Fruit fly (Drosophila melanogaster) whole organism, embryonic: ENCODE results near the gene CG8097.

Experiments
- B-H1 ChIP-seq: fragments of 200-800 bp; sonication (Bioruptor generic); IDR thresholded peaks from 3 replicates; pipeline ENCODE4 v1.3.6; 2022; ENCODE audit warnings: missing biosample characterization, missing genetic modification characterization
- CG10274 ChIP-seq: fragments of 200-800 bp; sonication (Bioruptor generic); optimal IDR thresholded peaks from 3 replicates; lab custom pipeline; 2017; ENCODE audit warnings: missing biosample characterization, mild to moderate bottlenecking, missing genetic modification characterization
- CG11085 ChIP-seq: fragments of 200-800 bp; sonication (Bioruptor generic); IDR thresholded peaks from 2 replicates; pipeline ENCODE4 v1.3.6; 2022; ENCODE audit warnings: missing biosample characterization, missing genetic modification characterization
- CG16813 ChIP-seq: fragments of 200-800 bp; sonication (Bioruptor generic); IDR thresholded peaks from 3 replicates; pipeline ENCODE4 v1.3.6; 2022; ENCODE audit warnings: missing biosample characterization, missing genetic modification characterization; ENCODE audit not compliant: partially characterized antibody
- CG16815 ChIP-seq: fragments of 200-800 bp; sonication (Bioruptor generic); optimal IDR thresholded peaks from 3 replicates; lab custom pipeline; 2017; ENCODE audit warnings: missing biosample characterization, mild to moderate bottlenecking, missing genetic modification characterization
- CG16863 ChIP-seq: fragments of 200-800 bp; sonication (Bioruptor generic); optimal IDR thresholded peaks from 3 replicates; lab custom pipeline; 2016; ENCODE audit warnings: missing biosample characterization, missing genetic modification characterization
- CG2199 ChIP-seq: fragments of 200-800 bp; sonication (Bioruptor generic); IDR thresholded peaks from 3 replicates; pipeline ENCODE4 v1.3.6; 2022; ENCODE audit warnings: missing biosample characterization, missing genetic modification characterization
- CG30020 ChIP-seq: fragments of 200-800 bp; optimal IDR thresholded peaks from 2 replicates; lab custom pipeline; 2019; ENCODE audit warnings: missing biosample characterization, mild to moderate bottlenecking, missing genetic modification characterization, moderate library complexity
- CG32772 ChIP-seq: fragments of 200-800 bp; sonication (Bioruptor generic); IDR thresholded peaks from 2 replicates; pipeline ENCODE4 v1.3.6; 2022; ENCODE audit warnings: missing biosample characterization, missing genetic modification characterization
- CG3407 ChIP-seq: fragments of 200-800 bp; sonication (Bioruptor generic); optimal IDR thresholded peaks from 2 replicates; lab custom pipeline; 2018; ENCODE audit warnings: missing biosample characterization, mild to moderate bottlenecking, missing genetic modification characterization
- CG3726 ChIP-seq: fragments of 200-800 bp; sonication (Bioruptor generic); IDR thresholded peaks from 3 replicates; pipeline ENCODE4, ENCODE4 v1.3.6; 2022; ENCODE audit warnings: missing biosample characterization, missing genetic modification characterization
- CG3995 ChIP-seq: fragments of 200-800 bp; sonication (Bioruptor generic); optimal IDR thresholded peaks from 3 replicates; lab custom pipeline; 2016; ENCODE audit warnings: missing biosample characterization, missing genetic modification characterization
- CG4424 ChIP-seq: fragments of 200-800 bp; sonication (Bioruptor generic); optimal IDR thresholded peaks from 3 replicates; lab custom pipeline; 2016; ENCODE audit warnings: missing biosample characterization, missing genetic modification characterization
- CG5180 ChIP-seq: fragments of 200-800 bp; sonication (Bioruptor generic); optimal IDR thresholded peaks from 3 replicates; lab custom pipeline; 2017; ENCODE audit warnings: missing biosample characterization, missing genetic modification characterization, mild to moderate bottlenecking, moderate library complexity, missing genetic modification reagents
- CG5245 ChIP-seq: fragments of 200-800 bp; sonication (Bioruptor generic); optimal IDR thresholded peaks from 3 replicates; lab custom pipeline; 2016; ENCODE audit warnings: missing biosample characterization, missing genetic modification characterization
- CG5953 ChIP-seq: fragments of 200-800 bp; sonication (Bioruptor generic); IDR thresholded peaks from 2 replicates; pipeline ENCODE4 v1.3.6; 2022; ENCODE audit warnings: missing biosample characterization, missing genetic modification characterization
- CG6272 ChIP-seq: fragments of 200-800 bp; sonication (Bioruptor generic); IDR thresholded peaks from 2 replicates; pipeline ENCODE4 v1.3.6; 2022; ENCODE audit warnings: missing biosample characterization, missing genetic modification characterization
- CG6791 ChIP-seq: fragments of 200-800 bp; sonication (Bioruptor generic); IDR thresholded peaks from 3 replicates; pipeline ENCODE4 v1.3.6; 2022; ENCODE audit warnings: missing biosample characterization, missing genetic modification characterization; ENCODE audit not compliant: partially characterized antibody
- CG8290 ChIP-seq, 3 experiments: fragments of 200-800 bp; sonication (Bioruptor generic); optimal IDR thresholded peaks; 2 replicates each; lab custom pipeline; 2016 to 2019; ENCODE audit warnings: missing biosample characterization in 3 of 3, missing genetic modification characterization in 3 of 3, mild to moderate bottlenecking in 2 of 3, moderate library complexity in 1 of 3
- CrebB ChIP-seq: fragments of 200-800 bp; sonication (Bioruptor generic); optimal IDR thresholded peaks from 3 replicates; lab custom pipeline; 2018; ENCODE audit warnings: missing biosample characterization, mild to moderate bottlenecking, missing genetic modification characterization
- E2f1 ChIP-seq: fragments of 200-800 bp; sonication (Bioruptor generic); IDR thresholded peaks from 2 replicates; pipeline ENCODE4 v1.3.6; 2022; ENCODE audit warnings: missing biosample characterization, missing genetic modification characterization
- Ets65A ChIP-seq: fragments of 200-800 bp; sonication (Bioruptor generic); peaks from one replicate; lab custom pipeline; 2016; ENCODE audit warnings: missing biosample characterization, missing genetic modification characterization
- H15 ChIP-seq: fragments of 200-800 bp; sonication (Bioruptor generic); IDR thresholded peaks from 3 replicates; pipeline ENCODE4 v1.3.6; 2022; ENCODE audit warnings: missing biosample characterization, missing genetic modification characterization
- Hr51 ChIP-seq, 2 experiments: fragments of 200-800 bp; sonication (Bioruptor generic); optimal IDR thresholded peaks; 2 replicates in 1 of 2; 3 replicates in 1 of 2; lab custom pipeline; 2016 to 2018; ENCODE audit warnings: missing biosample characterization in 2 of 2, missing genetic modification characterization in 2 of 2, mild to moderate bottlenecking in 1 of 2, moderate library complexity in 1 of 2
- Kr ChIP-seq: fragments of 200-800 bp; sonication (Bioruptor generic); optimal IDR thresholded peaks from 2 replicates; lab custom pipeline; 2017; ENCODE audit warnings: missing biosample characterization, mild to moderate bottlenecking, missing genetic modification characterization
- Ptx1 ChIP-seq: fragments of 200-800 bp; sonication (Bioruptor generic); IDR thresholded peaks from 2 replicates; pipeline ENCODE4 v1.3.6; 2022; ENCODE audit warnings: missing biosample characterization, missing genetic modification characterization
- Tbp ChIP-seq: fragments of >200 bp; optimal IDR thresholded peaks from 2 replicates; lab custom pipeline; 2018; ENCODE audit warnings: missing biosample characterization, missing genetic modification characterization
- ato ChIP-seq: fragments of 200-800 bp; sonication (Bioruptor generic); IDR thresholded peaks from 2 replicates; pipeline ENCODE4 v1.3.6; 2022; ENCODE audit warnings: missing biosample characterization, missing genetic modification characterization; ENCODE audit not compliant: partially characterized antibody
- bab2 ChIP-seq: fragments of 200-800 bp; sonication (Bioruptor generic); optimal IDR thresholded peaks from 2 replicates; lab custom pipeline; 2016; ENCODE audit warnings: missing biosample characterization, missing genetic modification characterization
- chm ChIP-seq: fragments of 200-800 bp; sonication (Bioruptor generic); IDR thresholded peaks from 2 replicates; pipeline ENCODE4 v1.3.6; 2022; ENCODE audit warnings: missing biosample characterization, missing genetic modification characterization
- ci ChIP-seq: fragments of 200-800 bp; sonication (Bioruptor generic); IDR thresholded peaks from 3 replicates; pipeline ENCODE4 v1.3.6; 2022; ENCODE audit warnings: missing biosample characterization, missing genetic modification characterization
- danr ChIP-seq: fragments of 200-800 bp; sonication (Bioruptor generic); IDR thresholded peaks from 2 replicates; pipeline ENCODE4 v1.3.6; 2022; ENCODE audit warnings: missing biosample characterization, missing genetic modification characterization
- exex ChIP-seq: fragments of 200-800 bp; sonication (Bioruptor generic); optimal IDR thresholded peaks from 4 replicates; lab custom pipeline; 2018; ENCODE audit warnings: missing biosample characterization, mild to moderate bottlenecking, missing genetic modification characterization, moderate library complexity
- fu2 ChIP-seq: fragments of 200-800 bp; sonication (Bioruptor generic); optimal IDR thresholded peaks from 2 replicates; lab custom pipeline; 2016; ENCODE audit warnings: missing biosample characterization, missing genetic modification characterization
- gro ChIP-seq: fragments of 200-800 bp; sonication (Bioruptor generic); optimal IDR thresholded peaks from 2 replicates; lab custom pipeline; 2016; ENCODE audit warnings: missing biosample characterization, missing genetic modification characterization
- gsb ChIP-seq: fragments of 200-800 bp; sonication (Bioruptor generic); IDR thresholded peaks from 2 replicates; pipeline ENCODE4 v1.3.6; 2022; ENCODE audit warnings: missing biosample characterization, missing genetic modification characterization
- kay ChIP-seq: fragments of 200-800 bp; sonication (Bioruptor generic); optimal IDR thresholded peaks from 2 replicates; lab custom pipeline; 2016; ENCODE audit warnings: missing biosample characterization, missing genetic modification characterization
- nmo ChIP-seq: fragments of 200-800 bp; sonication (Bioruptor generic); optimal IDR thresholded peaks from 2 replicates; lab custom pipeline; 2018; ENCODE audit warnings: missing biosample characterization, mild to moderate bottlenecking, missing genetic modification characterization, moderate library complexity
- odd ChIP-seq: fragments of 200-800 bp; sonication (Bioruptor generic); optimal IDR thresholded peaks from 2 replicates; lab custom pipeline; 2017; ENCODE audit warnings: missing biosample characterization, mild to moderate bottlenecking, missing genetic modification characterization
- pita ChIP-seq: fragments of 200-800 bp; sonication (Bioruptor generic); optimal IDR thresholded peaks from 2 replicates; lab custom pipeline; 2017; ENCODE audit warnings: missing biosample characterization, mild to moderate bottlenecking, missing genetic modification characterization
- rib ChIP-seq: fragments of 200-800 bp; sonication (Bioruptor generic); IDR thresholded peaks from 2 replicates; pipeline ENCODE4 v1.3.6; 2022; ENCODE audit warnings: missing biosample characterization, missing genetic modification characterization
- ssp ChIP-seq: fragments of 200-800 bp; sonication (Bioruptor generic); IDR thresholded peaks from 2 replicates; pipeline ENCODE4 v1.3.6; 2022; ENCODE audit warnings: missing biosample characterization, missing genetic modification characterization
- stc ChIP-seq: fragments of 200-800 bp; sonication (Bioruptor generic); IDR thresholded peaks from 2 replicates; pipeline ENCODE4 v1.3.6; 2022; ENCODE audit warnings: missing biosample characterization, missing genetic modification characterization
- tin ChIP-seq: fragments of 200-800 bp; sonication (Bioruptor generic); optimal IDR thresholded peaks from 3 replicates; lab custom pipeline; 2016; ENCODE audit warnings: missing biosample characterization, missing genetic modification characterization
- tio ChIP-seq: fragments of 200-800 bp; sonication (Bioruptor generic); optimal IDR thresholded peaks from 2 replicates; lab custom pipeline; 2017; ENCODE audit warnings: missing biosample characterization, missing genetic modification characterization, inconsistent platforms
- ttk ChIP-seq: fragments of 200-800 bp; sonication (Bioruptor generic); IDR thresholded peaks from 2 replicates; pipeline ENCODE4 v2.1.2; 2022; ENCODE audit warnings: missing biosample characterization, missing genetic modification characterization
- unpg ChIP-seq: fragments of 200-800 bp; sonication (Bioruptor generic); optimal IDR thresholded peaks from 3 replicates; lab custom pipeline; 2018; ENCODE audit warnings: missing biosample characterization, mild to moderate bottlenecking, missing genetic modification characterization, moderate library complexity
- usp ChIP-seq: fragments of >200 bp; optimal IDR thresholded peaks from 2 replicates; lab custom pipeline; 2017; ENCODE audit warnings: missing biosample characterization, missing genetic modification characterization
- yki ChIP-seq: fragments of >200 bp; optimal IDR thresholded peaks from 3 replicates; lab custom pipeline; 2018
- zen2 ChIP-seq: fragments of 200-800 bp; sonication (Bioruptor generic); IDR thresholded peaks from 3 replicates; pipeline ENCODE4 v1.3.6; 2022; ENCODE audit warnings: missing biosample characterization, missing genetic modification characterization; ENCODE audit not compliant: partially characterized antibody
- zfh1 ChIP-seq: fragments of 200-800 bp; sonication (Bioruptor generic); IDR thresholded peaks from 3 replicates; pipeline ENCODE4 v1.3.6; 2022; ENCODE audit warnings: missing biosample characterization, missing genetic modification characterization

CG8097 gene

dm6 chrX:15622970-15623402 is 40.0 kb downstream of the CG8097 start (continued):
- TF ChIP-seq E2f1 (peak; percentile 77), Ptx1 (GFP tag; lab: Robert Waterston, UW) (peak; percentile 89), Ets65A (GFP tag; lab: Kevin White, UChicago) (peak; percentile 91), gro (GFP tag; lab: Kevin White, UChicago) (peak; percentile 48), Tbp (GFP tag; lab: Kevin White, UChicago) (no peak), ttk (peak; percentile 90), CG5953 (GFP tag; lab: Robert Waterston, UW) (peak; percentile 81), CrebB (tag; lab: Kevin White, UChicago) (peak; percentile 54), kay (GFP tag; lab: Kevin White, UChicago) (peak; percentile 50), CG30020 (tag; lab: Kevin White, UChicago) (peak; percentile 11), CG32772 (GFP tag; lab: Robert Waterston, UW) (peak; percentile 83), CG6272 (GFP tag; lab: Robert Waterston, UW) (peak; percentile 77), unpg (GFP tag; lab: Kevin White, UChicago) (peak; percentile 74), CG11085 (GFP tag; lab: Robert Waterston, UW) (peak; percentile 79), zen2 (no peak), CG10274 (GFP tag; lab: Kevin White, UChicago) (peak; percentile 49), Hr51 (GFP tag; optimal IDR thresholded peaks at IDR 0.05; lab: Kevin White, UChicago) (peak in 1 of 2 experiments; percentile 79), usp (no peak), exex (tag; lab: Kevin White, UChicago) (peak; percentile 6), rib (GFP tag; lab: Robert Waterston, UW) (peak; percentile 72; the same call in 1 of the 2 replicates), CG4424 (GFP tag; lab: Kevin White, UChicago) (peak; percentile 69), nmo (GFP tag; lab: Kevin White, UChicago) (peak; percentile 73), CG16813 (GFP tag; lab: Robert Waterston, UW) (no peak), gsb (GFP tag; lab: Robert Waterston, UW) (peak; percentile 79), CG6791 (GFP tag; lab: Robert Waterston, UW) (no peak), CG8290 (GFP tag; optimal IDR thresholded peaks at IDR 0.05; lab: Kevin White, UChicago) (peak; percentile 7), CG8290 (tag; optimal IDR thresholded peaks at IDR 0.05; lab: Kevin White, UChicago) (peak in 1 of 2 experiments; percentile 95), ssp (GFP tag; lab: Robert Waterston, UW) (peak; percentile 70), odd (GFP tag; lab: Kevin White, UChicago) (peak; percentile 47), yki (no peak), CG5245 (GFP tag; lab: Kevin White, UChicago) (peak; percentile 57), Kr (GFP tag; lab: Kevin White, UChicago) (no peak), CG16815 (GFP tag; lab: Kevin White, UChicago) (peak; percentile 29), danr (peak; percentile 77), pita (GFP tag; lab: Kevin White, UChicago) (no peak), CG16863 (GFP tag; lab: Kevin White, UChicago) (peak; percentile 57), CG2199 (GFP tag; lab: Robert Waterston, UW) (0 out of 3 replicates have a peak, but pooled peaks have one; percentile 71), fu2 (GFP tag; lab: Kevin White, UChicago) (peak; percentile 73), tin (peak; percentile 67), ci (GFP tag; lab: Robert Waterston, UW) (peak; percentile 94), chm (GFP tag; lab: Robert Waterston, UW) (0 out of 2 replicates have a peak, but pooled peaks have one; percentile 50), H15 (GFP tag; lab: Robert Waterston, UW) (peak; percentile 76; the same call in 2 of the 3 replicates), tio (GFP tag; lab: Kevin White, UChicago) (peak; percentile 40), B-H1 (peak; percentile 76), CG3726 (GFP tag; lab: Robert Waterston, UW) (peak; percentile 79), ato (GFP tag; lab: Robert Waterston, UW) (no peak), stc (GFP tag; lab: Robert Waterston, UW) (peak; percentile 85), CG5180 (peak; percentile 35), zfh1 (GFP tag; lab: Robert Waterston, UW) (peak; percentile 82), bab2 (GFP tag; lab: Kevin White, UChicago) (peak; percentile 74), CG3995 (GFP tag; lab: Kevin White, UChicago) (peak; percentile 36), CG3407 (GFP tag; lab: Kevin White, UChicago) (peak; percentile 42)
